Worm (Caenorhabditis elegans) whole organism, L4/young adult: ENCODE measurements around the gene ptc-1.

ENCODE experiments used
- W03F9.2 ChIP-seq: fragments of 150-350 bp; optimal IDR thresholded peaks from 2 replicates; lab custom pipeline; 2014; ENCODE audit warnings: missing biosample characterization, missing genetic modification characterization
- him-1 ChIP-seq: sonication (generic microtip); optimal IDR thresholded peaks from 2 replicates; lab custom pipeline; 2016; ENCODE audit warnings: missing genotype, missing genetic modification reagents, missing genetic modification characterization, missing compliant biosample characterization

- no peak for TF ChIP-seq W03F9.2 (tag; lab: Kevin White, UChicago)
- no peak for TF ChIP-seq him-1 (tag; lab: Kevin White, UChicago)
Measured at ce11 chrII:7866081-7866480, 26.9 kb upstream of the ptc-1 start.
